Worm (Caenorhabditis elegans): ENCODE results near the gene K02E2.1.

DNA sequence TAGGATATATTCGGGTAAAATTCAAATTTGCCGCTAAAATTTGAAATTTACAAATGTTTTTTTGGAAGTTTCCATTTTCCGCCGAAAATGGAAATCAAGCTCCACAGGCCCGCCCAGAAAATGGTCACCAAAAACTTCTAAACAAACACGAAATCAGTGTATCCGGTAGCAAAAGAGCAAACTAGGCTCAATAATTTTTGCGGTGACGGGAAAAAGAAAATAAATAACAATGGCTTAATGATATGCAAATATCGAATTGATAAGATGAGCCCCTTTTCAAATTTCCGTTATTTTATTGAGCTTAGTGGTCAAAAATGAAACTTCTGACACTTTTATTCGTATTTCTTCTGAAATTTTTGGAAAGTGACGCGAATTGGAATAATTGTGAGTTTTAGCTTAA lies 6.4 kb upstream of the K02E2.1 start, which contains the start of gene Y38H6A.3:
- TF ChIP-seq M03D4.4 (tag; optimal IDR thresholded peaks at IDR 0.05) (no peak), ceh-43 (GFP tag; optimal IDR thresholded peaks at IDR 0.05) (no peak), ces-1 (GFP tag; optimal IDR thresholded peaks at IDR 0.05) (no peak), lin-13 (tag; optimal IDR thresholded peaks at IDR 0.05) (no peak), elt-1 (tag; optimal IDR thresholded peaks at IDR 0.05; ENCODE audit: borderline replicate concordance, insufficient read depth) (no peak)

Measured in whole organism, mixed stage, embryonic.